Fruit fly (Drosophila melanogaster) whole organism, adult: Measurements from ENCODE around the gene CG5388.

Experiments
- CG11617 ChIP-seq: fragments of 200-800 bp; sonication (Bioruptor generic); optimal IDR thresholded peaks from 2 replicates; lab custom pipeline; 2017; ENCODE audit warnings: mild to moderate bottlenecking, missing biosample characterization, missing genetic modification reagents, missing genetic modification characterization
- CG12768 ChIP-seq: fragments of 200-800 bp; sonication (Bioruptor generic); optimal IDR thresholded peaks from 2 replicates; lab custom pipeline; 2017; ENCODE audit warnings: missing biosample characterization, missing genetic modification characterization, mild to moderate bottlenecking, moderate library complexity, missing genetic modification reagents
- CG14711 ChIP-seq: fragments of 200-800 bp; sonication (Bioruptor generic); optimal IDR thresholded peaks from 2 replicates; lab custom pipeline; 2018; ENCODE audit warnings: missing biosample characterization, mild to moderate bottlenecking, missing genetic modification characterization, moderate library complexity
- CG1620 ChIP-seq: fragments of 200-800 bp; sonication (Bioruptor generic); optimal IDR thresholded peaks from 2 replicates; lab custom pipeline; 2016; ENCODE audit warnings: missing biosample characterization, missing genetic modification characterization
- CG33017 ChIP-seq: fragments of 200-800 bp; sonication (Bioruptor generic); optimal IDR thresholded peaks from 2 replicates; lab custom pipeline; 2018; ENCODE audit warnings: missing biosample characterization, mild to moderate bottlenecking, missing genetic modification characterization, moderate library complexity
- CG5204 ChIP-seq: fragments of 200-800 bp; sonication (Bioruptor generic); optimal IDR thresholded peaks from 2 replicates; lab custom pipeline; 2016; ENCODE audit warnings: missing biosample characterization, missing genetic modification characterization
- CG7045 ChIP-seq: fragments of 200-800 bp; sonication (Bioruptor generic); optimal IDR thresholded peaks from 2 replicates; lab custom pipeline; 2017; ENCODE audit warnings: missing biosample characterization, mild to moderate bottlenecking, missing genetic modification characterization
- CG7101 ChIP-seq: fragments of 200-800 bp; sonication (Bioruptor generic); optimal IDR thresholded peaks from 2 replicates; lab custom pipeline; 2018; ENCODE audit warnings: missing biosample characterization, mild to moderate bottlenecking, missing genetic modification characterization, moderate library complexity
- Clk ChIP-seq: fragments of 200-800 bp; sonication (Bioruptor generic); optimal IDR thresholded peaks from 2 replicates; lab custom pipeline; 2017; ENCODE audit warnings: missing biosample characterization, missing genetic modification characterization
- Crg-1 ChIP-seq: fragments of 200-800 bp; sonication (Bioruptor generic); optimal IDR thresholded peaks from 2 replicates; lab custom pipeline; 2016; ENCODE audit warnings: missing biosample characterization, missing genetic modification characterization
- Hr96 ChIP-seq: fragments of 200-800 bp; sonication (Bioruptor generic); optimal IDR thresholded peaks from 2 replicates; lab custom pipeline; 2016; ENCODE audit warnings: missing biosample characterization, missing genetic modification characterization
- Mnt ChIP-seq: fragments of 200-800 bp; sonication (Bioruptor generic); optimal IDR thresholded peaks from 2 replicates; lab custom pipeline; 2016; ENCODE audit warnings: missing biosample characterization, mild to moderate bottlenecking, missing genetic modification characterization
- bab1 ChIP-seq: fragments of 200-800 bp; sonication (Bioruptor generic); optimal IDR thresholded peaks from 3 replicates; lab custom pipeline; 2019; ENCODE audit warnings: missing biosample characterization, mild to moderate bottlenecking, missing genetic modification characterization, moderate library complexity
- cic ChIP-seq: fragments of 200-800 bp; sonication (Bioruptor generic); optimal IDR thresholded peaks from 2 replicates; lab custom pipeline; 2017; ENCODE audit warnings: missing biosample characterization, mild to moderate bottlenecking, missing genetic modification characterization, moderate library complexity
- cnc ChIP-seq, 2 experiments: fragments of >200 bp; optimal IDR thresholded peaks; 2 replicates each; lab custom pipeline; 2017
- kay ChIP-seq: fragments of 200-800 bp; sonication (Bioruptor generic); peaks from one replicate; lab custom pipeline; 2016; ENCODE audit warnings: missing biosample characterization, missing genetic modification characterization, borderline replicate concordance
- ovo ChIP-seq: fragments of 200-800 bp; sonication (Bioruptor generic); optimal IDR thresholded peaks from 2 replicates; lab custom pipeline; 2016; ENCODE audit warnings: missing biosample characterization, missing genetic modification characterization
- pad ChIP-seq: fragments of 200-800 bp; sonication (Bioruptor generic); optimal IDR thresholded peaks from 3 replicates; lab custom pipeline; 2017; ENCODE audit warnings: missing biosample characterization, missing genetic modification characterization, mild to moderate bottlenecking, moderate library complexity, missing genetic modification reagents
- tj ChIP-seq: fragments of 200-800 bp; sonication (Bioruptor generic); optimal IDR thresholded peaks from 3 replicates; lab custom pipeline; 2017; ENCODE audit warnings: missing biosample characterization, mild to moderate bottlenecking, missing genetic modification characterization, moderate library complexity
- toe ChIP-seq: fragments of 200-800 bp; sonication (Bioruptor generic); optimal IDR thresholded peaks from 2 replicates; lab custom pipeline; 2016; ENCODE audit warnings: missing biosample characterization, missing genetic modification characterization

The CG5388 gene

DNA sequence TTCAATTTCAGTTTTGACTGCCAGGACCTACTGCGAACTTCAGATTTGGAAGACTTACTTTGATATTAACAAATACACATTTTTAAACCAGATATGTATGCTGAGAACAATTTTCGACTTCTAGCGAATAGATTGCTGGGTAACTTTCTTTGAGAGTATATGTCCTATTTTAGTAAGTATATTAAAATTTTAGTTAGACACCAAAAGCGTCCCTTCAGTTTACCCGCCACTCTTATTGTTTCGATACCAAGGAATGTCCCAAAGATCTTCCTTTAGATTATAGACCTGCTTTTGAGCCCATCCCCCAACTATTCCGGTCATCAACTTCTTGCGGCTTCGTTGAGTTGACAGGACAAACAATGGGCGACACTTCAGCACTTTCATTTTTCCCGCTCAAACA, at the start of gene CG5388:
TSS of gene CG5388 (minus strand) at position 101 of the 400 bp plus-strand sequence.
- no peak for TF ChIP-seq pad
- no peak for TF ChIP-seq kay
- TF ChIP-seq ovo (GFP tag; lab: Kevin White, UChicago): no peak
- TF ChIP-seq CG14711 (tag; lab: Kevin White, UChicago): no peak
- TF ChIP-seq CG11617: no peak
- TF ChIP-seq Crg-1 (GFP tag; lab: Kevin White, UChicago): no peak
- no peak for TF ChIP-seq cnc (optimal IDR thresholded peaks at IDR 0.05; lab: Kevin White, UChicago)
- TF ChIP-seq CG33017: no peak
- TF ChIP-seq cic: no peak
- TF ChIP-seq toe (GFP tag; lab: Kevin White, UChicago): no peak
- TF ChIP-seq CG7101 (tag; lab: Kevin White, UChicago): no peak
- TF ChIP-seq bab1 (GFP tag; lab: Kevin White, UChicago): no peak
- TF ChIP-seq Hr96 (GFP tag; lab: Kevin White, UChicago): no peak
- no peak for TF ChIP-seq CG5204
- TF ChIP-seq CG12768: no peak
- TF ChIP-seq CG7045 (GFP tag; lab: Kevin White, UChicago): no peak
- TF ChIP-seq CG1620 (GFP tag; lab: Kevin White, UChicago): no peak
- no peak for TF ChIP-seq Clk (GFP tag; lab: Kevin White, UChicago)

DNA sequence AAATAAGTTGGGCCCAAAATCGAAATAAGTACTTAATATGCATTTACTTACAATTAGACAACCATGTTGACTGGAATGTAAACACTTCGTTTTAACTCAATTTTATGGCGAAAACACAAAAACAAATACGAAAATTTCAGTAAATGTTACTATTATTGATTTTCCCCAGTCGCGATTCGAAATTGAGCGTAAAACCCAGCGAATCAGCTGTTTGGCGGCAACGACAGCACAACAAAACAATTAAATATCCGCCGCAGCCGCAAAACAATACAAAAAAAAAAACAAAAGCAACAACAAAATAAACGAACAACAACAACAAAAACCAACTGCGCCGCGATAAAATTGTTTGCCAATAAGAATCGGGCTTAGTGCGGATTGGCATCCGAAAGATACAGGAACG, 49.5 kb upstream of the CG5388 start, which contains the start of the genes CAH8 and CG7059:
TSS of gene CAH8 (minus strand) at position 101 of the 400 bp plus-strand sequence.
TSS of gene CG7059 (plus strand) at position 167 of the 400 bp plus-strand sequence.
- TF ChIP-seq CG5204 (no peak), pad (no peak), cic (no peak), kay (no peak), Mnt (GFP tag; lab: Kevin White, UChicago) (no peak), CG7045 (GFP tag; lab: Kevin White, UChicago) (no peak), CG14711 (tag; lab: Kevin White, UChicago) (no peak), CG1620 (GFP tag; lab: Kevin White, UChicago) (no peak), CG7101 (tag; lab: Kevin White, UChicago) (no peak), ovo (GFP tag; lab: Kevin White, UChicago) (no peak), tj (GFP tag; lab: Kevin White, UChicago) (no peak), cnc (optimal IDR thresholded peaks at IDR 0.05; lab: Kevin White, UChicago) (no peak), Crg-1 (GFP tag; lab: Kevin White, UChicago) (no peak), CG33017 (no peak), CG11617 (no peak), Hr96 (GFP tag; lab: Kevin White, UChicago) (no peak), toe (GFP tag; lab: Kevin White, UChicago) (no peak), Clk (GFP tag; lab: Kevin White, UChicago) (no peak), CG12768 (no peak)

DNA sequence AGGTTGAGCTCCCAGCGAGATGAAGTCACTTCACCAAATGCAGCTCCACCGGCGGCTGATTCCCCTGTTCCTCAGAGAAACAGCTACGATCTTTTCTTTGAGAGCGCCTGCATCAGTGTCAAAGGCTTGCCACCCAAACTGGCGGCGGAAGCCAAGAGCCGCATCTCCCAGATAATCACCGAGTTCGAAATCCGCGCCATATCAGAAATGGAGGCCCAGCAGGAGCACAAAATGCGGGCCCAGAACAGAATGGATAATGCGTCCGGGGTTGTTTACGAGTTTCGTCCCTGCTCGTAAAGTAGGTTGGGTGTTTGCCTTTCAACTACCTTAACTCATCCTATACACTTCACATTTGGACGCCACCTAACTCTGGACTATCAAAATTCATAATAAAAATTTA, 41.6 kb upstream of the CG5388 start, which contains the start of gene Gpdh3:
TSS of gene Gpdh3 (plus strand) at position 301 of the 400 bp plus-strand sequence.
- TF ChIP-seq cnc (optimal IDR thresholded peaks at IDR 0.05; lab: Kevin White, UChicago) (no peak), tj (GFP tag; lab: Kevin White, UChicago) (no peak), CG33017 (no peak), toe (GFP tag; lab: Kevin White, UChicago) (no peak), CG14711 (tag; lab: Kevin White, UChicago) (no peak), CG5204 (no peak), cic (no peak), Hr96 (GFP tag; lab: Kevin White, UChicago) (no peak), Crg-1 (GFP tag; lab: Kevin White, UChicago) (no peak), CG1620 (GFP tag; lab: Kevin White, UChicago) (no peak), bab1 (GFP tag; lab: Kevin White, UChicago) (no peak), ovo (GFP tag; lab: Kevin White, UChicago) (no peak), CG11617 (no peak), kay (no peak), pad (no peak), CG7101 (tag; lab: Kevin White, UChicago) (no peak), Mnt (GFP tag; lab: Kevin White, UChicago) (no peak), CG7045 (GFP tag; lab: Kevin White, UChicago) (no peak)

DNA sequence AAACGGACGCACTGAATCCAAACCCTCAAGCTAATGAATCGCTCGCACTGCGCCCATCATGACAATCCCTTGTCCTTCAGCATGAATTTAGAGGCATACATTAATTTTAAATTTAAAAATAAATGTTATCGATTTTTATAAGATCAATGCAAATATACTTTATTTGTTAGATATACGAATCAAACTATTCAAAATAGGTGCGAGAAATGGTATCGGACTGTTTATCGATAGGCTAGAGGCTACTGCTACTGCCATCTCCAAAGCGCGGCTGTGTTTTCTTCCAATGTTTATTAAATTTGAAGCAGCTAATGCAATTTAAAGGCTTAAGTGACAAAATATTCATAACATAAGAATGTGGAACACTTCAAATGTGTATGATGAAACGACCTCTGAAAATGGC, 41.0 kb upstream of the CG5388 start, which contains the start of gene CG43342:
TSS of gene CG43342 (plus strand) at position 264 of the 400 bp plus-strand sequence.
- TF ChIP-seq Hr96 (GFP tag; lab: Kevin White, UChicago) (no peak), CG7101 (tag; lab: Kevin White, UChicago) (peak; percentile 67)

DNA sequence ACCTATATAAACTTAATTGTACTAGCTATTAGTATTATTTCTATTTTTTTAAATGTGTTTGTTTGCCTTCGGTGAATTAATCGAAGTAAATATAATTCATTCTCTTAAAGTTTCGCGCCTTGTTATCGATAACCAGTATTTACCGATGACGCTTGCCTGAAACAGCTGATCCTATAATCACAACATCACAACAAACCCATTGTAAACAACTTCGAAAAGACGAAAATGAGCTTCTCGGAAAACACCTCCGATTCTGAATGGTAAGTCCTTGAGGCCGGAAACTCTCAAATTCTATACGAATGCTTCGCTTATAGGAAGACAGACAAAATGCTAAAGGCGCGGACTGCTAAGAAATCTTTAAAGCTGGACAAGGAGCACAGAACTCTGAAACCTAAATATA, 39.8 kb upstream of the CG5388 start, which contains the start of gene CG34149:
TSS of gene CG34149 (plus strand) at position 187 of the 400 bp plus-strand sequence.
- no peak for TF ChIP-seq Hr96 (GFP tag; lab: Kevin White, UChicago)
- TF ChIP-seq CG11617: no peak
- TF ChIP-seq CG14711 (tag; lab: Kevin White, UChicago): no peak
- TF ChIP-seq CG7045 (GFP tag; lab: Kevin White, UChicago): no peak
- TF ChIP-seq cnc (optimal IDR thresholded peaks at IDR 0.05; lab: Kevin White, UChicago): no peak
- no peak for TF ChIP-seq CG33017
- TF ChIP-seq Crg-1 (GFP tag; lab: Kevin White, UChicago): no peak
- no peak for TF ChIP-seq CG12768
- no peak for TF ChIP-seq CG5204
- no peak for TF ChIP-seq kay
- TF ChIP-seq pad: no peak
- TF ChIP-seq CG1620 (GFP tag; lab: Kevin White, UChicago): no peak
- TF ChIP-seq Clk (GFP tag; lab: Kevin White, UChicago): no peak
- TF ChIP-seq tj (GFP tag; lab: Kevin White, UChicago): no peak
- TF ChIP-seq ovo (GFP tag; lab: Kevin White, UChicago): no peak
- no peak for TF ChIP-seq Mnt (GFP tag; lab: Kevin White, UChicago)
- TF ChIP-seq bab1 (GFP tag; lab: Kevin White, UChicago): no peak

DNA sequence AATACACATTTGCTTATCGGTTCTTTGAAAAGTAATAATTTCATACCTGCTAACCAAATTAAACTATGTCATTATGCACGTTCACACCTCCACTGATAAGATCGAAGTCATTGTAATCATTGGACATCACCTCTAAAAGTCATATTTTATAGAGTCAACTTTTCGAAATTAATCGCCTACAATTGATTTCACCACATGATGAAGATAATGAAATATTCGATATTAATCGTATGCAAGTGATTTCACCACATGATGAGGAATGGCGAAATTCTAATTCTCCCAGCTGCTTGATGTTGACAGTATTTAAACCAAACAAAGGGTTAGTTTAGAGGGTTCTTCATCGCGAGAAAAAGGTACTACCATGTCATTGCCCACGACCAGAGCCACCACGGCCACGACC, 35.6 kb upstream of the CG5388 start, which contains the start of gene CG18596:
TSS of gene CG18596 (plus strand) at position 250 of the 400 bp plus-strand sequence.
- TF ChIP-seq CG5204: no peak
